Fruit fly (Drosophila melanogaster) S2 (cell line): ENCODE results near the gene CG14787.

ENCODE experiments used
- CG8478 ChIP-seq: fragments of >200 bp; optimal IDR thresholded peaks from 2 replicates; lab custom pipeline; 2018
- CTCF ChIP-seq, 2 experiments: fragments of >200 bp; optimal IDR thresholded peaks; 2 replicates each; lab custom pipeline; 2018

DNA sequence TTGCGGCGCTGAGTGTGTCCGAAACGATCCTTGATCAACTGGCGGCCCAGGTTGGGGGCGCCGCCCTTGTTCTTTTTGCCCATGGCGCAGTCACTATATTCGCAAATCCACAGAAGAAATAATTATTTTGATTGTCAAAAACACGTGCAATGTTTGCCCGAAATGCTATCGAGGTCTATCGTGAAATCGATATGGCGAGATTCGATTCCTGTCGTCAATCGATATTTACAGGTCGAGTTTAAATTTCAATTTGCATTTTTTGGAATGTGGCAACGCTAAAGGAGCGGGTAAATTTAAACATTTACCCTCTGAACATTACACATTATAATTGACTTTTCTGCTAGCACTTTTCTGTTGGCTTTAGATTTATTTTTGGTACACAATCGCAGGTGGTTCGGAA, 2.6 kb upstream of the CG14787 start, which contains the start of gene Ns3:
- TF ChIP-seq CTCF (optimal IDR thresholded peaks at IDR 0.05; lab: Kevin White, UChicago) (peak; percentile 3 to 7), CG8478 (lab: Kevin White, UChicago) (no peak)
